Worm (Caenorhabditis elegans): Measurements from ENCODE around the gene gcy-29.

DNA sequence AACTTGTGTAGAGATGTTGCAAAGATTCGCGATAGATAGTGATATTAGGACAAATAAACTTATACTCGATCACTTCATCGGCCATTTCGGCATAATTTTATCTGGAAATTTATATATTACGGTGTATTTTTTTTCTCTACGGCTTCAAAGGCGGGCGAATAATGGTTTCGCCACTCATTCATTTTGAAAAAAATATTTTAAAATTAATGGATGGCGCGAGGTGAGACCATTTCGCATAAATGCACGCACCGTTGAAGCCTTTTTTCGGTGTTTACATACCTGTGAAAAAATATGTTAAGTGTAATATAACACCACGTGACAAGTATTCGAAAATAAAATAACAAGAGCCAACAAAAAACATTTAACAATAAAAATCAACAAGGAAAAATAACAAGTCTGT is 26.6 kb downstream of the gcy-29 start, which contains the start of gene btb-19:
- TF ChIP-seq lin-15B (tag; optimal IDR thresholded peaks at IDR 0.05) (no peak), Y116A8C.19 (tag; optimal IDR thresholded peaks at IDR 0.05; ENCODE audit: borderline replicate concordance) (no peak)
